Worm (Caenorhabditis elegans) whole organism, young adult: Measurements from ENCODE around the gene Y43F8B.1.

Source experiments
- B0019.2 ChIP-seq: fragments of 200-800 bp; sonication (Bioruptor generic); conservative IDR thresholded peaks from 2 replicates; pipeline ENCODE4 v1.3.6; 2022; ENCODE audit warnings: missing genetic modification reagents, missing genetic modification characterization, missing compliant biosample characterization
- B0336.3 ChIP-seq: fragments of 200-800 bp; sonication (Bioruptor generic); IDR thresholded peaks from 2 replicates; pipeline ENCODE4 v1.3.6; 2022; ENCODE audit warnings: missing genetic modification characterization, missing compliant biosample characterization
- C17E4.6 ChIP-seq: fragments of 200-800 bp; sonication (Bioruptor generic); IDR thresholded peaks from 2 replicates; pipeline ENCODE4 v1.3.6; 2022; ENCODE audit warnings: missing genetic modification reagents, missing genetic modification characterization, missing compliant biosample characterization
- D2030.7 ChIP-seq: fragments of 200-800 bp; sonication (Bioruptor generic); IDR thresholded peaks from 2 replicates; pipeline ENCODE4 v1.3.6; 2022; ENCODE audit warnings: missing genetic modification reagents, missing genetic modification characterization, missing compliant biosample characterization
- F10E7.11 ChIP-seq: sonication (generic microtip); optimal IDR thresholded peaks from 2 replicates; lab custom pipeline; 2017; ENCODE audit warnings: mild to moderate bottlenecking, missing genetic modification characterization, moderate library complexity, missing compliant biosample characterization
- F33H1.4 ChIP-seq: fragments of 200-800 bp; sonication (Bioruptor generic); IDR thresholded peaks from 2 replicates; pipeline ENCODE4 v1.3.6; 2022; ENCODE audit warnings: missing genetic modification reagents, missing genetic modification characterization, missing compliant biosample characterization
- F49E8.2 ChIP-seq: sonication (generic microtip); optimal IDR thresholded peaks from 3 replicates; lab custom pipeline; 2017; ENCODE audit warnings: missing genetic modification characterization, mild to moderate bottlenecking, missing compliant biosample characterization, antibody characterized with exemption, moderate library complexity; ENCODE audit not compliant: insufficient read depth
- F52B5.7 ChIP-seq: sonication (generic microtip); optimal IDR thresholded peaks from 2 replicates; lab custom pipeline; 2016; ENCODE audit warnings: mild to moderate bottlenecking, missing genetic modification characterization, missing compliant biosample characterization
- F57C9.4 ChIP-seq: sonication (generic microtip); optimal IDR thresholded peaks from 2 replicates; lab custom pipeline; 2017; ENCODE audit warnings: mild to moderate bottlenecking, missing genetic modification characterization, missing compliant biosample characterization
- K11D2.4 ChIP-seq: fragments of 200-800 bp; sonication (Bioruptor generic); IDR thresholded peaks from 2 replicates; pipeline ENCODE4 v1.3.6; 2022; ENCODE audit warnings: missing genetic modification reagents, missing genetic modification characterization, missing compliant biosample characterization
- K12H6.12 ChIP-seq: fragments of 200-800 bp; sonication (Bioruptor generic); optimal IDR thresholded peaks from 2 replicates; lab custom pipeline; 2018; ENCODE audit warnings: mild to moderate bottlenecking, missing genetic modification characterization, missing compliant biosample characterization
- T26A5.8 ChIP-seq: sonication (generic microtip); optimal IDR thresholded peaks from 2 replicates; lab custom pipeline; 2016; ENCODE audit warnings: missing genetic modification characterization, missing compliant biosample characterization
- Y53G8AR.9 ChIP-seq: fragments of 200-800 bp; sonication (Bioruptor generic); conservative IDR thresholded peaks from 2 replicates; pipeline ENCODE4 v1.3.6; 2022; ENCODE audit warnings: missing genetic modification reagents, missing genetic modification characterization, missing compliant biosample characterization
- Y67H2A.10 ChIP-seq: fragments of 200-800 bp; sonication (Bioruptor generic); conservative IDR thresholded peaks from 2 replicates; pipeline ENCODE4 v1.3.6; 2022; ENCODE audit warnings: missing genetic modification reagents, missing genetic modification characterization, missing compliant biosample characterization
- ZK185.1 ChIP-seq: sonication (generic microtip); optimal IDR thresholded peaks from 2 replicates; lab custom pipeline; 2016; ENCODE audit warnings: mild to moderate bottlenecking, missing genetic modification characterization, missing compliant biosample characterization; ENCODE audit not compliant: poor library complexity, severe bottlenecking
- attf-3 ChIP-seq: fragments of 200-800 bp; sonication (Bioruptor generic); conservative IDR thresholded peaks from 2 replicates; pipeline ENCODE4 v1.3.6; 2022; ENCODE audit warnings: missing genetic modification reagents, missing genetic modification characterization, missing compliant biosample characterization
- attf-5 ChIP-seq: fragments of 200-800 bp; sonication (Bioruptor generic); optimal IDR thresholded peaks from 2 replicates; lab custom pipeline; 2018; ENCODE audit warnings: mild to moderate bottlenecking, missing genetic modification characterization, missing compliant biosample characterization
- bed-1 ChIP-seq: fragments of 200-800 bp; sonication (Bioruptor generic); IDR thresholded peaks from 2 replicates; pipeline ENCODE4 v1.3.6; 2022; ENCODE audit warnings: missing genetic modification reagents, missing genetic modification characterization, missing compliant biosample characterization
- bed-2 ChIP-seq: fragments of 200-800 bp; sonication (Bioruptor generic); IDR thresholded peaks from 2 replicates; pipeline ENCODE4 v1.3.6; 2022; ENCODE audit warnings: missing genetic modification reagents, missing genetic modification characterization, missing compliant biosample characterization
- cebp-2 ChIP-seq: fragments of 200-800 bp; sonication (Bioruptor generic); IDR thresholded peaks from 2 replicates; pipeline ENCODE4 v1.3.6; 2022; ENCODE audit warnings: missing genetic modification characterization, missing compliant biosample characterization
- ceh-27 ChIP-seq: fragments of 200-800 bp; sonication (Bioruptor generic); optimal IDR thresholded peaks from 2 replicates; lab custom pipeline; 2018; ENCODE audit warnings: mild to moderate bottlenecking, missing genetic modification characterization, moderate library complexity, missing compliant biosample characterization
- ceh-40 ChIP-seq: fragments of 200-800 bp; sonication (Bioruptor generic); IDR thresholded peaks from 2 replicates; pipeline ENCODE4 v1.3.6; 2022; ENCODE audit warnings: missing genetic modification characterization, missing compliant biosample characterization
- ceh-58 ChIP-seq: fragments of 200-800 bp; sonication (Bioruptor generic); IDR thresholded peaks from 2 replicates; pipeline ENCODE4 v1.3.6; 2022; ENCODE audit warnings: missing genetic modification characterization, missing compliant biosample characterization
- ceh-91 ChIP-seq: fragments of 200-800 bp; sonication (Bioruptor generic); IDR thresholded peaks from 2 replicates; pipeline ENCODE4 v1.3.6; 2022; ENCODE audit warnings: missing genetic modification reagents, missing genetic modification characterization, missing compliant biosample characterization
- chd-7 ChIP-seq: sonication (generic microtip); optimal IDR thresholded peaks from 2 replicates; lab custom pipeline; 2016; ENCODE audit warnings: mild to moderate bottlenecking, missing genetic modification characterization, moderate library complexity, missing compliant biosample characterization
- efl-1 ChIP-seq: fragments of 150-350 bp; optimal IDR thresholded peaks from 2 replicates; lab custom pipeline; 2014; ENCODE audit warnings: missing biosample characterization, missing genetic modification reagents, missing genetic modification characterization
- egl-18 ChIP-seq: fragments of 200-800 bp; sonication (Bioruptor generic); IDR thresholded peaks from 2 replicates; pipeline ENCODE4 v1.3.6; 2022; ENCODE audit warnings: missing genetic modification reagents, missing genetic modification characterization, missing compliant biosample characterization
- ekl-4 ChIP-seq: fragments of 200-800 bp; sonication (Bioruptor generic); IDR thresholded peaks from 2 replicates; pipeline ENCODE4 v1.3.6; 2022; ENCODE audit warnings: missing genetic modification reagents, missing genetic modification characterization, missing compliant biosample characterization
- fkh-3 ChIP-seq: sonication (generic microtip); optimal IDR thresholded peaks from 2 replicates; lab custom pipeline; 2016; ENCODE audit warnings: mild to moderate bottlenecking, missing genetic modification characterization, missing compliant biosample characterization
- him-1 ChIP-seq: sonication (generic microtip); optimal IDR thresholded peaks from 2 replicates; lab custom pipeline; 2016; ENCODE audit warnings: missing genotype, missing genetic modification reagents, missing genetic modification characterization, missing compliant biosample characterization
- hlh-26 ChIP-seq: fragments of 200-800 bp; sonication (Bioruptor generic); conservative IDR thresholded peaks from 2 replicates; pipeline ENCODE4 v1.3.6; 2022; ENCODE audit warnings: missing genetic modification reagents, missing genetic modification characterization, missing compliant biosample characterization
- hmg-20 ChIP-seq: fragments of 200-800 bp; sonication (Bioruptor generic); IDR thresholded peaks from 2 replicates; pipeline ENCODE4 v1.3.6; 2022; ENCODE audit warnings: missing genetic modification reagents, missing genetic modification characterization, missing compliant biosample characterization
- let-607 ChIP-seq, 2 experiments: fragments of 200-800 bp in 1 of 2; sonication (Bioruptor generic) in 1 of 2; sonication (generic microtip) in 1 of 2; optimal IDR thresholded peaks; 2 replicates each; lab custom pipeline; 2016 to 2018; ENCODE audit warnings: mild to moderate bottlenecking in 2 of 2, missing compliant biosample characterization in 2 of 2, missing genetic modification characterization in 2 of 2, moderate library complexity in 2 of 2, missing genotype in 1 of 2
- lin-35 ChIP-seq, 3 experiments: fragments of 150-350 bp in 2 of 3; sonication (generic microtip) in 1 of 3; optimal IDR thresholded peaks; 2 replicates each; lab custom pipeline; 2014 to 2018; ENCODE audit warnings: missing biosample characterization in 3 of 3, missing genetic modification characterization in 3 of 3, missing genetic modification reagents in 3 of 3
- lsl-1 ChIP-seq: fragments of 200-800 bp; sonication (Bioruptor generic); optimal IDR thresholded peaks from 2 replicates; lab custom pipeline; 2018; ENCODE audit warnings: mild to moderate bottlenecking, missing genetic modification characterization, moderate library complexity, missing compliant biosample characterization
- madf-10 ChIP-seq: sonication (generic microtip); optimal IDR thresholded peaks from 2 replicates; lab custom pipeline; 2016; ENCODE audit warnings: mild to moderate bottlenecking, missing genetic modification characterization, missing compliant biosample characterization
- madf-3 ChIP-seq: fragments of 200-800 bp; sonication (Bioruptor generic); IDR thresholded peaks from 2 replicates; pipeline ENCODE4 v1.3.6; 2022; ENCODE audit warnings: missing genetic modification reagents, missing genetic modification characterization, missing compliant biosample characterization
- madf-6 ChIP-seq: fragments of 200-800 bp; sonication (Bioruptor generic); IDR thresholded peaks from 2 replicates; pipeline ENCODE4 v1.3.6; 2022; ENCODE audit warnings: missing genetic modification reagents, missing genetic modification characterization, missing compliant biosample characterization
- mes-4 ChIP-seq: sonication (generic microtip); optimal IDR thresholded peaks from 2 replicates; lab custom pipeline; 2016; ENCODE audit warnings: missing genotype, missing genetic modification characterization, missing compliant biosample characterization
- nhr-120 ChIP-seq: fragments of 200-800 bp; sonication (Bioruptor generic); IDR thresholded peaks from 2 replicates; pipeline ENCODE4 v1.3.6; 2022; ENCODE audit warnings: missing genetic modification characterization, missing compliant biosample characterization
- nhr-179 ChIP-seq: sonication (generic microtip); optimal IDR thresholded peaks from 2 replicates; lab custom pipeline; 2016; ENCODE audit warnings: mild to moderate bottlenecking, missing genetic modification characterization, missing compliant biosample characterization
- nhr-27 ChIP-seq: fragments of 200-800 bp; sonication (Bioruptor generic); optimal IDR thresholded peaks from 2 replicates; lab custom pipeline; 2018; ENCODE audit warnings: mild to moderate bottlenecking, missing genetic modification characterization, moderate library complexity, missing compliant biosample characterization
- pbrm-1 ChIP-seq: fragments of 200-800 bp; sonication (Bioruptor generic); IDR thresholded peaks from 2 replicates; pipeline ENCODE4 v1.3.6; 2022; ENCODE audit warnings: missing genetic modification reagents, missing genetic modification characterization, missing compliant biosample characterization
- tbp1 ChIP-seq: fragments of 200-800 bp; sonication (Bioruptor generic); optimal IDR thresholded peaks from 2 replicates; lab custom pipeline; 2018; ENCODE audit warnings: mild to moderate bottlenecking, missing genetic modification characterization, missing compliant biosample characterization
- tlf-1 ChIP-seq: fragments of 200-800 bp; sonication (Bioruptor generic); optimal IDR thresholded peaks from 2 replicates; lab custom pipeline; 2018; ENCODE audit warnings: mild to moderate bottlenecking, missing genetic modification characterization, missing compliant biosample characterization
- xnd-1 ChIP-seq: sonication (generic microtip); optimal IDR thresholded peaks from 2 replicates; lab custom pipeline; 2016; ENCODE audit warnings: missing genotype, missing genetic modification reagents, missing genetic modification characterization, missing compliant biosample characterization
- ztf-18 ChIP-seq: sonication (generic microtip); optimal IDR thresholded peaks from 2 replicates; lab custom pipeline; 2016; ENCODE audit warnings: missing genotype, mild to moderate bottlenecking, missing genetic modification characterization, missing compliant biosample characterization
- ztf-22 ChIP-seq: fragments of 200-800 bp; sonication (Bioruptor generic); optimal IDR thresholded peaks from 2 replicates; lab custom pipeline; 2018; ENCODE audit warnings: mild to moderate bottlenecking, missing genetic modification characterization, moderate library complexity, missing compliant biosample characterization

Gene Y43F8B.1

DNA sequence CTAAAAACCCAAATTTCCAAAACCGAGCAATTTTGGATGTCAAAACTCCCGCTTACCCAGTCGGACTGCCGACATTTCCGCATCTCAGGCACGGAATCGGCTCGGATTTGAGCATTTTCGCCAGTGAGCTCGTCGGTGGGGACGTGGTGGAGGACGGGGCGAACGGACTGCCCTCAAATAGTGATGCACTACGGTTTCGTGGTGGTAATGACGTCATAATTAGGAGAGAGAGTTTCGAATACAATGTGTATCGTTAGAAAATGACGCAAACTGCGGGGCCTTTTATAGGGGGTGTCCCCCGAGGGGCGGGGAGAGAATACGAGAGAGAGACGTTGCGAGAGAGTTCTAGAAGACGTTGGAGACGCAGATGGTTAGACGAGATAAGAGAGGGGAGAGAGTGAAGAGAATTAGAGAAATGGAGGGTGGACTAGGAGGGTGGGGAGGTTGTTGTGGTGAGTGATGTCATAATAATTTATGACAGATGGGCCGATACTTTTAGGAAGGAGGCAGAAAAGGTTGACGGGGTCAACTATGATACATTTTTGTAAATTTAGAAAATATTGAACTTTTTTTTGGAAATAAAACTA lies 23.4 kb downstream of the Y43F8B.1 start (continued):
- no peak for TF ChIP-seq attf-3 (GFP tag; lab: Robert Waterston, UW)
- peak; percentile 67 for TF ChIP-seq F52B5.7 (tag; lab: Kevin White, UChicago)
- no peak for TF ChIP-seq xnd-1 (tag; lab: Kevin White, UChicago)
- peak; percentile 38 for TF ChIP-seq ZK185.1
- no peak for TF ChIP-seq ztf-18 (tag; lab: Kevin White, UChicago)
- TF ChIP-seq F33H1.4 (GFP tag; lab: Robert Waterston, UW), result no peak
- no peak for TF ChIP-seq nhr-179 (tag; lab: Kevin White, UChicago)
- TF ChIP-seq T26A5.8 (tag; lab: Kevin White, UChicago), result no peak
- TF ChIP-seq K11D2.4 (GFP tag; lab: Robert Waterston, UW), result peak; percentile 91
- no peak for TF ChIP-seq efl-1
- no peak for TF ChIP-seq him-1 (tag; lab: Kevin White, UChicago)
- TF ChIP-seq F57C9.4, result no peak
- 0 out of 2 replicates have a peak, but pooled peaks have one; percentile 2 for TF ChIP-seq madf-3 (GFP tag; lab: Robert Waterston, UW)
- TF ChIP-seq madf-10 (tag; lab: Kevin White, UChicago), result peak; percentile 56
- TF ChIP-seq F49E8.2, result no peak
- TF ChIP-seq D2030.7 (GFP tag; lab: Robert Waterston, UW), result no peak
- TF ChIP-seq Y67H2A.10 (GFP tag; lab: Robert Waterston, UW), result no peak
- peak in 1 of 2 experiments; percentile 63 for TF ChIP-seq let-607 (tag; optimal IDR thresholded peaks at IDR 0.05; lab: Kevin White, UChicago)
- no peak for TF ChIP-seq mes-4 (tag; lab: Kevin White, UChicago)
- TF ChIP-seq bed-1 (GFP tag; lab: Robert Waterston, UW), result no peak
- TF ChIP-seq lsl-1, result no peak
- no peak for TF ChIP-seq C17E4.6
- TF ChIP-seq hlh-26 (GFP tag; lab: Robert Waterston, UW), result 0 out of 2 replicates have a peak, but pooled peaks have one; percentile 66
- no peak for TF ChIP-seq hmg-20
- TF ChIP-seq attf-5 (GFP tag; lab: Kevin White, UChicago), result peak; percentile 63
- peak; percentile 78; the same call in 1 of the 2 replicates for TF ChIP-seq B0336.3
- peak; percentile 68 for TF ChIP-seq tbp1 (GFP tag; lab: Kevin White, UChicago)
- peak; percentile 38; the same call in 1 of the 2 replicates for TF ChIP-seq madf-6 (GFP tag; lab: Robert Waterston, UW)
- TF ChIP-seq ceh-91, result no peak
- peak; percentile 69 for TF ChIP-seq ceh-27 (GFP tag; lab: Kevin White, UChicago)
- TF ChIP-seq pbrm-1 (GFP tag; lab: Robert Waterston, UW), result peak; percentile 87; the same call in 1 of the 2 replicates
- no peak for TF ChIP-seq ceh-40 (GFP tag; lab: Robert Waterston, UW)
- TF ChIP-seq K12H6.12 (tag; lab: Kevin White, UChicago), result peak; percentile 85
- peak in 1 of 3 experiments; percentile 39 for TF ChIP-seq lin-35 (GFP tag; optimal IDR thresholded peaks at IDR 0.05; lab: Kevin White, UChicago)
- no peak for TF ChIP-seq nhr-27 (tag; lab: Kevin White, UChicago)
- TF ChIP-seq B0019.2, result no peak
- 0 out of 2 replicates have a peak, but pooled peaks have one; percentile 18 for TF ChIP-seq egl-18 (GFP tag; lab: Robert Waterston, UW)
- TF ChIP-seq fkh-3, result peak; percentile 41
- peak; percentile 50 for TF ChIP-seq F10E7.11 (tag; lab: Kevin White, UChicago)
- TF ChIP-seq bed-2 (GFP tag; lab: Robert Waterston, UW), result no peak
- TF ChIP-seq tlf-1 (GFP tag; lab: Kevin White, UChicago), result peak; percentile 45
- TF ChIP-seq ekl-4 (GFP tag; lab: Robert Waterston, UW), result peak; percentile 88
- TF ChIP-seq Y53G8AR.9 (GFP tag; lab: Robert Waterston, UW), result peak; percentile 38; the same call in 1 of the 2 replicates
- TF ChIP-seq chd-7, result peak; percentile 93
- no peak for TF ChIP-seq cebp-2
- TF ChIP-seq ceh-58 (GFP tag; lab: Robert Waterston, UW), result 0 out of 2 replicates have a peak, but pooled peaks have one; percentile 68
- peak; percentile 91 for TF ChIP-seq ztf-22 (GFP tag; lab: Kevin White, UChicago)
- TF ChIP-seq nhr-120 (GFP tag; lab: Robert Waterston, UW), result no peak
